Fruit fly (Drosophila melanogaster) whole organism, embryonic: Measurements from ENCODE around the gene Rab39.

Source experiments
- Blimp-1 ChIP-seq: fragments of 200-800 bp; sonication (Bioruptor generic); optimal IDR thresholded peaks from 3 replicates; lab custom pipeline; 2018; ENCODE audit warnings: missing biosample characterization, missing genetic modification characterization, mild to moderate bottlenecking, moderate library complexity, missing genetic modification reagents
- CG10274 ChIP-seq: fragments of 200-800 bp; sonication (Bioruptor generic); optimal IDR thresholded peaks from 3 replicates; lab custom pipeline; 2017; ENCODE audit warnings: missing biosample characterization, mild to moderate bottlenecking, missing genetic modification characterization
- CG10959 ChIP-seq: fragments of 200-800 bp; sonication (Bioruptor generic); IDR thresholded peaks from 2 replicates; pipeline ENCODE4 v1.3.6; 2022; ENCODE audit warnings: missing biosample characterization, missing genetic modification characterization
- CG12155 ChIP-seq: fragments of 200-800 bp; sonication (Bioruptor generic); optimal IDR thresholded peaks from 3 replicates; lab custom pipeline; 2016; ENCODE audit warnings: missing biosample characterization, missing genetic modification characterization
- CG15479 ChIP-seq: fragments of 200-800 bp; sonication (Bioruptor generic); optimal IDR thresholded peaks from 3 replicates; lab custom pipeline; 2019; ENCODE audit warnings: missing biosample characterization, mild to moderate bottlenecking, missing genetic modification characterization, moderate library complexity
- CG1647 ChIP-seq: fragments of 200-800 bp; sonication (Bioruptor generic); optimal IDR thresholded peaks from 3 replicates; lab custom pipeline; 2016; ENCODE audit warnings: missing biosample characterization, missing genetic modification characterization
- CG17359 ChIP-seq: fragments of 200-800 bp; sonication (Bioruptor generic); optimal IDR thresholded peaks from 3 replicates; lab custom pipeline; 2018; ENCODE audit warnings: missing biosample characterization, mild to moderate bottlenecking, missing genetic modification characterization, moderate library complexity
- CG2199 ChIP-seq: fragments of 200-800 bp; sonication (Bioruptor generic); IDR thresholded peaks from 3 replicates; pipeline ENCODE4 v1.3.6; 2022; ENCODE audit warnings: missing biosample characterization, missing genetic modification characterization
- CG2202 ChIP-seq: fragments of 200-800 bp; sonication (Bioruptor generic); optimal IDR thresholded peaks from 2 replicates; lab custom pipeline; 2018; ENCODE audit warnings: missing biosample characterization, mild to moderate bottlenecking, missing genetic modification characterization
- CG31365 ChIP-seq: fragments of 200-800 bp; sonication (Bioruptor generic); optimal IDR thresholded peaks from 2 replicates; lab custom pipeline; 2018; ENCODE audit warnings: missing biosample characterization, mild to moderate bottlenecking, missing genetic modification characterization
- CG32532 ChIP-seq: fragments of 200-800 bp; sonication (Bioruptor generic); IDR thresholded peaks from 2 replicates; pipeline ENCODE4 v1.3.6; 2022; ENCODE audit warnings: missing biosample characterization, missing genetic modification characterization
- CG3407 ChIP-seq: fragments of 200-800 bp; sonication (Bioruptor generic); optimal IDR thresholded peaks from 2 replicates; lab custom pipeline; 2018; ENCODE audit warnings: missing biosample characterization, mild to moderate bottlenecking, missing genetic modification characterization
- CG4360 ChIP-seq: fragments of 200-800 bp; sonication (Bioruptor generic); IDR thresholded peaks from 2 replicates; pipeline ENCODE4 v1.3.6; 2022; ENCODE audit warnings: missing biosample characterization, missing genetic modification characterization
- CG5180 ChIP-seq: fragments of 200-800 bp; sonication (Bioruptor generic); optimal IDR thresholded peaks from 3 replicates; lab custom pipeline; 2017; ENCODE audit warnings: missing biosample characterization, missing genetic modification characterization, mild to moderate bottlenecking, moderate library complexity, missing genetic modification reagents
- CG6813 ChIP-seq: fragments of 200-800 bp; sonication (Bioruptor generic); optimal IDR thresholded peaks from 2 replicates; lab custom pipeline; 2017; ENCODE audit warnings: missing biosample characterization, missing genetic modification characterization, mild to moderate bottlenecking, moderate library complexity, missing genetic modification reagents
- CG7357 ChIP-seq: fragments of 200-800 bp; sonication (Bioruptor generic); IDR thresholded peaks from 3 replicates; pipeline ENCODE4 v1.3.6; 2022; ENCODE audit warnings: missing biosample characterization, missing genetic modification characterization
- CG7839 ChIP-seq: fragments of 200-800 bp; sonication (Bioruptor generic); optimal IDR thresholded peaks from 3 replicates; lab custom pipeline; 2018; ENCODE audit warnings: missing biosample characterization, mild to moderate bottlenecking, missing genetic modification characterization, moderate library complexity
- CG8089 ChIP-seq: fragments of 200-800 bp; sonication (Bioruptor generic); optimal IDR thresholded peaks from 3 replicates; lab custom pipeline; 2016; ENCODE audit warnings: missing biosample characterization, missing genetic modification characterization
- CG9215 ChIP-seq: fragments of 200-800 bp; sonication (Bioruptor generic); IDR thresholded peaks from 2 replicates; pipeline ENCODE4 v1.3.6; 2022; ENCODE audit warnings: missing biosample characterization, missing genetic modification characterization
- CG9727 ChIP-seq: fragments of 200-800 bp; sonication (Bioruptor generic); optimal IDR thresholded peaks from 3 replicates; lab custom pipeline; 2017; ENCODE audit warnings: missing biosample characterization, mild to moderate bottlenecking, missing genetic modification characterization
- D ChIP-seq, 2 experiments: fragments of 200-800 bp in 1 of 2; fragments of >200 bp in 1 of 2; sonication (Bioruptor generic) in 1 of 2; optimal IDR thresholded peaks; 2 replicates in 1 of 2; 3 replicates in 1 of 2; lab custom pipeline; 2017; ENCODE audit warnings: mild to moderate bottlenecking in 1 of 2, missing biosample characterization in 1 of 2, missing genetic modification characterization in 1 of 2, missing genetic modification reagents in 1 of 2
- Doc3 ChIP-seq: fragments of 200-800 bp; sonication (Bioruptor generic); IDR thresholded peaks from 3 replicates; pipeline ENCODE4 v1.3.6; 2022; ENCODE audit warnings: missing biosample characterization, missing genetic modification characterization; ENCODE audit not compliant: partially characterized antibody
- Dp ChIP-seq: fragments of 200-800 bp; sonication (Bioruptor generic); optimal IDR thresholded peaks from 2 replicates; lab custom pipeline; 2018; ENCODE audit warnings: missing biosample characterization, mild to moderate bottlenecking, missing genetic modification characterization, moderate library complexity
- HLHmδ ChIP-seq: fragments of 200-800 bp; sonication (Bioruptor generic); optimal IDR thresholded peaks from 2 replicates; lab custom pipeline; 2018; ENCODE audit warnings: missing biosample characterization, mild to moderate bottlenecking, missing genetic modification characterization, moderate library complexity
- MESR4 ChIP-seq: fragments of 200-800 bp; sonication (Bioruptor generic); optimal IDR thresholded peaks from 2 replicates; lab custom pipeline; 2018; ENCODE audit warnings: missing biosample characterization, mild to moderate bottlenecking, missing genetic modification characterization, moderate library complexity
- NC2α ChIP-seq: fragments of 200-800 bp; sonication (Bioruptor generic); optimal IDR thresholded peaks from 2 replicates; lab custom pipeline; 2016; ENCODE audit warnings: missing biosample characterization, missing genetic modification characterization
- NC2β ChIP-seq: fragments of 200-800 bp; sonication (Bioruptor generic); optimal IDR thresholded peaks from 2 replicates; lab custom pipeline; 2016; ENCODE audit warnings: missing biosample characterization, missing genetic modification characterization
- Nf-YA ChIP-seq: fragments of 200-800 bp; sonication (Bioruptor generic); IDR thresholded peaks from 2 replicates; pipeline ENCODE4 v1.3.6; 2022; ENCODE audit warnings: missing biosample characterization, missing genetic modification characterization
- NfI ChIP-seq: fragments of 200-800 bp; sonication (Bioruptor generic); optimal IDR thresholded peaks from 3 replicates; lab custom pipeline; 2018; ENCODE audit warnings: missing biosample characterization, mild to moderate bottlenecking, missing genetic modification characterization, moderate library complexity
- Oaz ChIP-seq: fragments of 200-800 bp; sonication (Bioruptor generic); IDR thresholded peaks from 2 replicates; pipeline ENCODE4 v1.3.6; 2022; ENCODE audit warnings: missing biosample characterization, missing genetic modification characterization
- Six4 ChIP-seq: fragments of 200-800 bp; sonication (Bioruptor generic); optimal IDR thresholded peaks from 2 replicates; lab custom pipeline; 2016; ENCODE audit warnings: missing biosample characterization, missing genetic modification characterization
- Sox100B ChIP-seq: fragments of 200-800 bp; sonication (Bioruptor generic); optimal IDR thresholded peaks from 3 replicates; lab custom pipeline; 2018; ENCODE audit warnings: missing biosample characterization, mild to moderate bottlenecking, missing genetic modification characterization
- Spps ChIP-seq: fragments of 200-800 bp; sonication (Bioruptor generic); optimal IDR thresholded peaks from 2 replicates; lab custom pipeline; 2018; ENCODE audit warnings: missing biosample characterization, mild to moderate bottlenecking, missing genetic modification characterization
- ato ChIP-seq: fragments of 200-800 bp; sonication (Bioruptor generic); IDR thresholded peaks from 2 replicates; pipeline ENCODE4 v1.3.6; 2022; ENCODE audit warnings: missing biosample characterization, missing genetic modification characterization; ENCODE audit not compliant: partially characterized antibody
- cwo ChIP-seq: fragments of 200-800 bp; sonication (Bioruptor generic); optimal IDR thresholded peaks from 3 replicates; lab custom pipeline; 2017; ENCODE audit warnings: missing biosample characterization, missing genetic modification characterization, mild to moderate bottlenecking, moderate library complexity, missing genetic modification reagents
- dm ChIP-seq: fragments of 200-800 bp; sonication (Bioruptor generic); optimal IDR thresholded peaks from 3 replicates; lab custom pipeline; 2016; ENCODE audit warnings: missing biosample characterization, missing genetic modification characterization
- dpn ChIP-seq, 2 experiments: fragments of 200-800 bp; sonication (Bioruptor generic); optimal IDR thresholded peaks; 3 replicates each; lab custom pipeline; 2016; ENCODE audit warnings: missing biosample characterization in 2 of 2, missing genetic modification characterization in 2 of 2
- dysf ChIP-seq: fragments of 200-800 bp; sonication (Bioruptor generic); IDR thresholded peaks from 3 replicates; pipeline ENCODE4 v1.3.6; 2022; ENCODE audit warnings: missing biosample characterization, missing genetic modification characterization
- exex ChIP-seq: fragments of 200-800 bp; sonication (Bioruptor generic); optimal IDR thresholded peaks from 4 replicates; lab custom pipeline; 2018; ENCODE audit warnings: missing biosample characterization, mild to moderate bottlenecking, missing genetic modification characterization, moderate library complexity
- fd102C ChIP-seq: fragments of 200-800 bp; sonication (Bioruptor generic); optimal IDR thresholded peaks from 2 replicates; lab custom pipeline; 2018; ENCODE audit warnings: missing biosample characterization, mild to moderate bottlenecking, missing genetic modification characterization, moderate library complexity
- gt ChIP-seq: fragments of 200-800 bp; sonication (Bioruptor generic); IDR thresholded peaks from 2 replicates; pipeline ENCODE4 v1.3.6; 2022; ENCODE audit warnings: missing biosample characterization, missing genetic modification characterization
- jumu ChIP-seq: fragments of 200-800 bp; sonication (Bioruptor generic); optimal IDR thresholded peaks from 3 replicates; lab custom pipeline; 2016; ENCODE audit warnings: missing biosample characterization, missing genetic modification characterization
- klu ChIP-seq: fragments of 200-800 bp; sonication (Bioruptor generic); IDR thresholded peaks from 2 replicates; pipeline ENCODE4 v1.3.6; 2022; ENCODE audit warnings: missing biosample characterization, missing genetic modification characterization
- phol ChIP-seq: fragments of 200-800 bp; sonication (Bioruptor generic); optimal IDR thresholded peaks from 3 replicates; lab custom pipeline; 2018; ENCODE audit warnings: missing biosample characterization, mild to moderate bottlenecking, missing genetic modification characterization, moderate library complexity
- sens ChIP-seq: fragments of 200-800 bp; sonication (Bioruptor generic); peaks from one replicate; lab custom pipeline; 2016; ENCODE audit warnings: missing biosample characterization, missing genetic modification characterization
- slp2 ChIP-seq: fragments of 200-800 bp; sonication (Bioruptor generic); optimal IDR thresholded peaks from 2 replicates; lab custom pipeline; 2016; ENCODE audit warnings: missing biosample characterization, missing genetic modification characterization
- tap ChIP-seq: fragments of 200-800 bp; optimal IDR thresholded peaks from 3 replicates; lab custom pipeline; 2019; ENCODE audit warnings: missing biosample characterization, mild to moderate bottlenecking, missing genetic modification characterization, moderate library complexity
- tin ChIP-seq: fragments of 200-800 bp; sonication (Bioruptor generic); optimal IDR thresholded peaks from 3 replicates; lab custom pipeline; 2016; ENCODE audit warnings: missing biosample characterization, missing genetic modification characterization
- yki ChIP-seq: fragments of >200 bp; optimal IDR thresholded peaks from 3 replicates; lab custom pipeline; 2018

Rab39 gene

DNA sequence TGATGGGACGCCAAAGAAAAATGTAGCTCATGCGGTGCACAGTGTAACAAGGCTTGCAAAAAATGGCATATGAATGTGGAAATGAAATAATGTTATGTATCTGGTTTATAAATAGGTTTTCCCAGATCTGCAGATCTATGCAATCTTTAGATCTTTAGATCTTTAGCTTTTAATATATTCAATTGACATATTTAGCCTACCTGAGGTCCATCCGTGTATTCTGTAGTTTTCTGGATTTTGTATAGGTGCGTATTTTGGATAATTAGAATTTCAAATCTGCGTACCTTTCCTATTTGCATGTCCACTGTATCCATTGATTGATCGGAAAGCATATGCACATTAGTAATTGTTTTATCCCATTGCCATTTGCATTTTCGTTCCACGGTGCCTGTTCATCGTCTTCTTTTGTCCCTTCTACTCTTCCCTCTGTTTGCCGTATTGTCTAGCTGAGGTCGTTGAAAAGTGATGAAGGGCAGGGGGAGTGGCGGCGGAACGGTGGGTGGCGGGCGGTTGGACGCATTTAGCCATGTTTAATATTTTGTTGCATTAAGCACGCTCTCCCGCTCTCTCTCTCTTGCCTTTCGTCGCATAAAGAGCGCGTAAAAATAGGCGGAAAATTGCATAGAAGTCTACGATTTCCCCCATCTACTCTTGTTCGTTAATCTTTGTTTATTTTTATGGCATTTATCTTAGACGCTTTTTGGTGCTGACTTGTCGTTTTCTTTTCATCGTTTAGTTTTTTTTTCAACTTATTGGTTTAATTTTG, 25.6 kb upstream of the Rab39 start, which contains the start of gene CHES-1-like (continued):
- TF ChIP-seq NC2α (GFP tag; lab: Kevin White, UChicago) (peak; percentile 74), dysf (GFP tag; lab: Robert Waterston, UW) (peak; percentile 92), CG7357 (GFP tag; lab: Robert Waterston, UW) (peak; percentile 62; the same call in 2 of the 3 replicates), gt (GFP tag; lab: Robert Waterston, UW) (no peak), CG4360 (no peak), Sox100B (GFP tag; lab: Kevin White, UChicago) (peak; percentile 96), exex (peak; percentile 48), HLHmδ (GFP tag; lab: Kevin White, UChicago) (no peak), CG3407 (GFP tag; lab: Kevin White, UChicago) (peak; percentile 82), jumu (GFP tag; lab: Kevin White, UChicago) (peak; percentile 91), CG10959 (no peak; the same call in 1 of the 2 replicates), CG32532 (GFP tag; lab: Robert Waterston, UW) (peak; percentile 78), CG9215 (GFP tag; lab: Robert Waterston, UW) (peak; percentile 75), dpn (GFP tag; optimal IDR thresholded peaks at IDR 0.05; lab: Kevin White, UChicago) (peak; percentile 91 to 93), CG31365 (tag; lab: Kevin White, UChicago) (peak; percentile 44), CG2202 (tag; lab: Kevin White, UChicago) (peak; percentile 74), NfI (GFP tag; lab: Kevin White, UChicago) (peak; percentile 86), Nf-YA (peak; percentile 40), CG1647 (peak; percentile 72), CG10274 (GFP tag; lab: Kevin White, UChicago) (peak; percentile 82), Doc3 (GFP tag; lab: Robert Waterston, UW) (no peak), CG6813 (GFP tag; lab: Kevin White, UChicago) (peak; percentile 87), Spps (peak; percentile 68), CG8089 (GFP tag; lab: Kevin White, UChicago) (peak; percentile 88), dm (GFP tag; lab: Kevin White, UChicago) (peak; percentile 84), Oaz (peak; percentile 67), Six4 (GFP tag; lab: Kevin White, UChicago) (peak; percentile 89), CG2199 (0 out of 3 replicates have a peak, but pooled peaks have one; percentile 41), yki (lab: Kevin White, UChicago) (no peak), CG12155 (peak; percentile 82), CG17359 (tag; lab: Kevin White, UChicago) (peak; percentile 88), D (optimal IDR thresholded peaks at IDR 0.05; lab: Kevin White, UChicago) (no peak), D (GFP tag; optimal IDR thresholded peaks at IDR 0.05; lab: Kevin White, UChicago) (peak; percentile 94), slp2 (GFP tag; lab: Kevin White, UChicago) (peak; percentile 89), CG15479 (GFP tag; lab: Kevin White, UChicago) (no peak), fd102C (GFP tag; lab: Kevin White, UChicago) (no peak), tin (GFP tag; lab: Kevin White, UChicago) (peak; percentile 87), NC2β (peak; percentile 77), CG9727 (GFP tag; lab: Kevin White, UChicago) (peak; percentile 94), sens (GFP tag; lab: Kevin White, UChicago) (peak; percentile 99), ato (GFP tag; lab: Robert Waterston, UW) (no peak), klu (GFP tag; lab: Robert Waterston, UW) (peak; percentile 78), CG7839 (tag; lab: Kevin White, UChicago) (peak; percentile 95), cwo (GFP tag; lab: Kevin White, UChicago) (peak; percentile 90), MESR4 (GFP tag; lab: Kevin White, UChicago) (no peak), Blimp-1 (peak; percentile 87), phol (tag; lab: Kevin White, UChicago) (peak; percentile 93), Dp (no peak), CG5180 (GFP tag; lab: Kevin White, UChicago) (peak; percentile 83), tap (peak; percentile 73)
